Worm (Caenorhabditis elegans): Measurements from ENCODE around the gene nadk-1.

DNA sequence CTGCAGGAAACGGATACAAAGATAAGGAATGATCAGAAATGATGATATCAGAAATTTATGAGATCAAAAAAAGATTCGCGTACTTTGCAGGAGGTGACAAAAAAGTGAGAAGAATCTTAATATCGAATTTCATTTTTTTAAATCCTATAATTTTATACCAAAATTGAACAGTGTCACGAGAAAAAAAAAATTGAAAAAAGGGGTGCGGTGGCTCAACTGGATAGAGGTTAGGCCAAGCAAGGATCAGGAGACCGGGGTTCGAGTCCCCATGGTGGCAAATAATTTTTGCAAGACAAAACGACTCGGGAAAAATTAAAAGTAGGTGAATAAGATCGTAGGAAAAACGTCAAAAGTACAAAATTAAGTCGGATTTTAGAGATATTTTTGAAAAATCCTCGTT lies 13.5 kb downstream of the nadk-1 start:
- no peak for TF ChIP-seq pha-4 (GFP tag; IDR thresholded peaks at IDR 0.05)
- no peak for TF ChIP-seq pha-4 (tag; optimal IDR thresholded peaks at IDR 0.05)
- TF ChIP-seq gei-8 (GFP tag; optimal IDR thresholded peaks at IDR 0.05): no peak
- no peak for TF ChIP-seq lsy-2 (tag; optimal IDR thresholded peaks at IDR 0.05)
- TF ChIP-seq nhr-48 (tag; optimal IDR thresholded peaks at IDR 0.05): no peak
- TF ChIP-seq ama-1 (optimal IDR thresholded peaks at IDR 0.05): no peak
- no peak for TF ChIP-seq skn-1 (tag; optimal IDR thresholded peaks at IDR 0.05)
- no peak for TF ChIP-seq lin-1 (GFP tag; IDR thresholded peaks at IDR 0.05)
- no peak for TF ChIP-seq hlh-30 (tag; optimal IDR thresholded peaks at IDR 0.05; ENCODE audit: insufficient read depth)
